Worm (Caenorhabditis elegans) whole organism, L1 larva: ENCODE data around the gene R03H10.11.

Experiments
- C04F5.9 ChIP-seq: sonication (generic microtip); optimal IDR thresholded peaks from 2 replicates; lab custom pipeline; 2016; ENCODE audit warnings: missing genetic modification characterization, missing compliant biosample characterization
- F16B12.6 ChIP-seq: fragments of 150-350 bp; optimal IDR thresholded peaks from 2 replicates; lab custom pipeline; 2014; ENCODE audit warnings: missing biosample characterization, missing genetic modification characterization
- alr-1 ChIP-seq: fragments of 200-800 bp; sonication (Bioruptor generic); optimal IDR thresholded peaks from 2 replicates; lab custom pipeline; 2018; ENCODE audit warnings: borderline replicate concordance, mild to moderate bottlenecking, missing genetic modification characterization, missing compliant biosample characterization
- aly-2 ChIP-seq: fragments of 150-350 bp; optimal IDR thresholded peaks from 2 replicates; lab custom pipeline; 2014; ENCODE audit warnings: missing biosample characterization, missing genetic modification characterization
- ama-1 ChIP-seq: fragments of 150-350 bp; optimal IDR thresholded peaks from 2 replicates; lab custom pipeline; 2014
- ceh-63 ChIP-seq: fragments of 200-800 bp; sonication (Bioruptor generic); optimal IDR thresholded peaks from 2 replicates; lab custom pipeline; 2018; ENCODE audit warnings: mild to moderate bottlenecking, missing genetic modification characterization, missing compliant biosample characterization
- ceh-88 ChIP-seq: fragments of 200-800 bp; sonication (Bioruptor generic); IDR thresholded peaks from 2 replicates; pipeline ENCODE4 v1.3.6; 2022; ENCODE audit warnings: missing genetic modification characterization, missing compliant biosample characterization
- efl-1 ChIP-seq, 4 experiments: fragments of 150-350 bp; optimal IDR thresholded peaks in 3 of 4; peaks in 1 of 4; 1 replicate in 1 of 4; 2 replicates in 3 of 4; lab custom pipeline; 2014; ENCODE audit warnings: missing biosample characterization in 2 of 4, missing genetic modification characterization in 2 of 4, missing genetic modification reagents in 2 of 4
- egl-27 ChIP-seq, 2 experiments: fragments of 150-350 bp in 1 of 2; sonication (generic microtip); optimal IDR thresholded peaks; 3 replicates each; lab custom pipeline; 2017 to 2018; ENCODE audit warnings: missing biosample characterization in 2 of 2, missing genetic modification characterization in 2 of 2, missing genetic modification reagents in 2 of 2
- ets-5 ChIP-seq: fragments of 200-800 bp; sonication (Bioruptor generic); IDR thresholded peaks from 2 replicates; pipeline ENCODE4 v1.3.6; 2022; ENCODE audit warnings: missing genetic modification characterization, missing compliant biosample characterization
- fkh-10 ChIP-seq: sonication (generic microtip); optimal IDR thresholded peaks from 2 replicates; lab custom pipeline; 2017; ENCODE audit warnings: missing biosample characterization, missing genetic modification reagents, missing genetic modification characterization
- fos-1 ChIP-seq: fragments of 150-350 bp; optimal IDR thresholded peaks from 2 replicates; lab custom pipeline; 2014; ENCODE audit warnings: missing biosample characterization, missing genetic modification characterization
- grh-1 ChIP-seq: fragments of 200-800 bp; sonication (Bioruptor generic); IDR thresholded peaks from 2 replicates; pipeline ENCODE4 v1.3.6; 2022; ENCODE audit warnings: missing genetic modification reagents, missing genetic modification characterization, missing compliant biosample characterization
- hlh-4 ChIP-seq: sonication (generic microtip); optimal IDR thresholded peaks from 2 replicates; lab custom pipeline; 2016; ENCODE audit warnings: mild to moderate bottlenecking, missing genetic modification characterization, missing compliant biosample characterization
- irx-1 ChIP-seq: sonication (generic microtip); optimal IDR thresholded peaks from 2 replicates; lab custom pipeline; 2016; ENCODE audit warnings: missing genetic modification characterization, missing compliant biosample characterization
- isw-1 ChIP-seq: fragments of 200-800 bp; sonication (Bioruptor generic); IDR thresholded peaks from 2 replicates; pipeline ENCODE4 v1.3.6; 2022; ENCODE audit warnings: missing genetic modification characterization, missing compliant biosample characterization
- lin-14 ChIP-seq: fragments of 200-800 bp; sonication (Bioruptor generic); optimal IDR thresholded peaks from 2 replicates; lab custom pipeline; 2018; ENCODE audit warnings: mild to moderate bottlenecking, missing genetic modification characterization, moderate library complexity, missing compliant biosample characterization
- lin-39 ChIP-seq: fragments of 150-350 bp; optimal IDR thresholded peaks from 2 replicates; lab custom pipeline; 2014; ENCODE audit warnings: missing biosample characterization, missing genetic modification reagents, missing genetic modification characterization
- lsy-2 ChIP-seq, 2 experiments: fragments of 150-350 bp; optimal IDR thresholded peaks; 2 replicates each; lab custom pipeline; 2014; ENCODE audit warnings: missing biosample characterization in 2 of 2, missing genetic modification characterization in 2 of 2
- mab-9 ChIP-seq: fragments of 200-800 bp; sonication (Bioruptor generic); IDR thresholded peaks from 2 replicates; pipeline ENCODE4 v1.3.6; 2022; ENCODE audit warnings: missing genetic modification reagents, missing genetic modification characterization, missing compliant biosample characterization
- mef-2 ChIP-seq: fragments of 150-350 bp; optimal IDR thresholded peaks from 2 replicates; lab custom pipeline; 2014; ENCODE audit warnings: missing biosample characterization, missing genetic modification characterization
- mep-1 ChIP-seq: fragments of 150-350 bp; optimal IDR thresholded peaks from 2 replicates; lab custom pipeline; 2014; ENCODE audit warnings: missing biosample characterization, missing genetic modification characterization
- nhr-11 ChIP-seq: fragments of 150-350 bp; optimal IDR thresholded peaks from 2 replicates; lab custom pipeline; 2014; ENCODE audit warnings: missing biosample characterization, missing genetic modification characterization
- nhr-12 ChIP-seq: sonication (generic microtip); optimal IDR thresholded peaks from 2 replicates; lab custom pipeline; 2017; ENCODE audit warnings: missing biosample characterization, missing genetic modification characterization
- nhr-71 ChIP-seq: sonication (generic microtip); optimal IDR thresholded peaks from 2 replicates; lab custom pipeline; 2016; ENCODE audit warnings: mild to moderate bottlenecking, missing genetic modification characterization, moderate library complexity, missing compliant biosample characterization
- nhr-77 ChIP-seq: fragments of 150-350 bp; optimal IDR thresholded peaks from 2 replicates; lab custom pipeline; 2014; ENCODE audit warnings: missing biosample characterization, missing genetic modification characterization
- nhr-85 ChIP-seq: sonication (generic microtip); peaks from one replicate; lab custom pipeline; 2016; ENCODE audit warnings: missing genetic modification characterization, inconsistent platforms, missing compliant biosample characterization
- nhr-90 ChIP-seq: sonication (generic microtip); optimal IDR thresholded peaks from 2 replicates; lab custom pipeline; 2016; ENCODE audit warnings: mild to moderate bottlenecking, missing genetic modification characterization, missing compliant biosample characterization; ENCODE audit not compliant: poor library complexity
- pag-3 ChIP-seq: sonication (generic microtip); optimal IDR thresholded peaks from 2 replicates; lab custom pipeline; 2017; ENCODE audit warnings: missing genetic modification characterization, mild to moderate bottlenecking, missing compliant biosample characterization, antibody characterized with exemption, borderline replicate concordance; ENCODE audit not compliant: insufficient read depth
- pax-3 ChIP-seq: fragments of 200-800 bp; sonication (Bioruptor generic); optimal IDR thresholded peaks from 2 replicates; lab custom pipeline; 2018; ENCODE audit warnings: mild to moderate bottlenecking, missing genetic modification characterization, moderate library complexity, missing compliant biosample characterization
- pqm-1 ChIP-seq: sonication (generic microtip); optimal IDR thresholded peaks from 3 replicates; lab custom pipeline; 2017; ENCODE audit warnings: missing biosample characterization, missing genetic modification characterization
- skn-1 ChIP-seq: fragments of 150-350 bp; optimal IDR thresholded peaks from 2 replicates; lab custom pipeline; 2014; ENCODE audit warnings: missing biosample characterization, missing genetic modification characterization
- snpc-4 ChIP-seq: fragments of 150-350 bp; optimal IDR thresholded peaks from 2 replicates; lab custom pipeline; 2014; ENCODE audit warnings: missing biosample characterization, missing genetic modification characterization
- sox-4 ChIP-seq: sonication (generic microtip); optimal IDR thresholded peaks from 2 replicates; lab custom pipeline; 2016; ENCODE audit warnings: missing genetic modification characterization, missing compliant biosample characterization
- tbx-2 ChIP-seq: sonication (generic microtip); optimal IDR thresholded peaks from 2 replicates; lab custom pipeline; 2016; ENCODE audit warnings: missing genetic modification characterization, missing compliant biosample characterization
- unc-30 ChIP-seq: sonication (generic microtip); optimal IDR thresholded peaks from 2 replicates; lab custom pipeline; 2017; ENCODE audit warnings: missing biosample characterization, missing genetic modification characterization
- unc-62 ChIP-seq: fragments of 150-350 bp; optimal IDR thresholded peaks from 2 replicates; lab custom pipeline; 2014; ENCODE audit warnings: missing biosample characterization, missing genetic modification reagents, missing genetic modification characterization
- zip-4 ChIP-seq: fragments of 200-800 bp; sonication (Bioruptor generic); optimal IDR thresholded peaks from 2 replicates; lab custom pipeline; 2018; ENCODE audit warnings: mild to moderate bottlenecking, missing genetic modification characterization, moderate library complexity, missing compliant biosample characterization
- ztf-4 ChIP-seq: fragments of 150-350 bp; optimal IDR thresholded peaks from 2 replicates; lab custom pipeline; 2014; ENCODE audit warnings: missing biosample characterization, missing genetic modification characterization

Gene R03H10.11

ce11 chrII:4222469-4222868 lies 40.0 kb downstream of the R03H10.11 start:
- TF ChIP-seq fos-1: no peak

- TF ChIP-seq ets-5 (GFP tag; lab: Robert Waterston, UW) (no peak), F16B12.6 (tag; lab: Kevin White, UChicago) (no peak), nhr-77 (tag; lab: Kevin White, UChicago) (no peak), lsy-2 (tag; optimal IDR thresholded peaks at IDR 0.05; lab: Kevin White, UChicago) (no peak), snpc-4 (tag; lab: Kevin White, UChicago) (no peak), efl-1 (optimal IDR thresholded peaks at IDR 0.05; lab: Kevin White, UChicago) (no peak), efl-1 (GFP tag; optimal IDR thresholded peaks at IDR 0.05 in 1 of 2; lab: Kevin White, UChicago) (peak in 1 of 2 experiments; percentile 75)
- TF ChIP-seq, all 84 proteins: peak for 1
Measured at ce11 chrII:4222983-4223382, 40.5 kb downstream of the R03H10.11 start, which contains the start of gene C16A11.5. Gene C16A11.5 (plus strand): TSS chrII:4223305.

ce11 chrII:4226598-4227096 lies 44.2 kb downstream of the R03H10.11 start, which contains the start of gene C16A11.4:
Gene C16A11.4 (plus strand): TSS chrII:4227046.
- TF ChIP-seq alr-1: no peak
- TF ChIP-seq hlh-4 (tag; lab: Kevin White, UChicago): no peak
- no peak for TF ChIP-seq lin-14 (GFP tag; lab: Kevin White, UChicago)
- TF ChIP-seq nhr-12: no peak
- no peak for TF ChIP-seq lsy-2 (tag; optimal IDR thresholded peaks at IDR 0.05; lab: Kevin White, UChicago)
- no peak for TF ChIP-seq ama-1 (lab: Kevin White, UChicago)

- TF ChIP-seq mab-9 (GFP tag; lab: Robert Waterston, UW) (no peak), skn-1 (tag; lab: Kevin White, UChicago) (no peak), efl-1 (optimal IDR thresholded peaks at IDR 0.05; lab: Kevin White, UChicago) (no peak), efl-1 (GFP tag; optimal IDR thresholded peaks at IDR 0.05 in 1 of 2; lab: Kevin White, UChicago) (peak in 1 of 2 experiments; percentile 72), grh-1 (GFP tag; lab: Robert Waterston, UW) (no peak), nhr-71 (tag; lab: Kevin White, UChicago) (no peak)
Measured at ce11 chrII:4228112-4228770, 45.8 kb downstream of the R03H10.11 start.

- no peak for TF ChIP-seq lin-14 (GFP tag; lab: Kevin White, UChicago)
- no peak for TF ChIP-seq snpc-4 (tag; lab: Kevin White, UChicago)
- TF ChIP-seq efl-1 (optimal IDR thresholded peaks at IDR 0.05; lab: Kevin White, UChicago): no peak
- TF ChIP-seq efl-1 (GFP tag; optimal IDR thresholded peaks at IDR 0.05 in 1 of 2; lab: Kevin White, UChicago): no peak
- TF ChIP-seq nhr-85: no peak
- TF ChIP-seq zip-4: no peak
- no peak for TF ChIP-seq egl-27 (tag; optimal IDR thresholded peaks at IDR 0.05; lab: Kevin White, UChicago)
- TF ChIP-seq pqm-1 (tag; lab: Kevin White, UChicago): no peak
- TF ChIP-seq lsy-2 (tag; optimal IDR thresholded peaks at IDR 0.05; lab: Kevin White, UChicago): no peak
- no peak for TF ChIP-seq fkh-10 (GFP tag; lab: Kevin White, UChicago)
- no peak for TF ChIP-seq mep-1
- TF ChIP-seq nhr-11 (tag; lab: Kevin White, UChicago): no peak
- TF ChIP-seq ceh-63 (GFP tag; lab: Kevin White, UChicago): no peak
- TF ChIP-seq ztf-4 (tag; lab: Kevin White, UChicago): no peak
- TF ChIP-seq lin-39 (tag; lab: Kevin White, UChicago): no peak
- TF ChIP-seq isw-1 (GFP tag; lab: Robert Waterston, UW): no peak
Measured at ce11 chrII:4229106-4229708, 46.7 kb downstream of the R03H10.11 start, which contains the start of gene C16A11.3. Gene C16A11.3 (plus strand): TSS chrII:4229545.

- TF ChIP-seq irx-1 (tag; lab: Kevin White, UChicago) (no peak), sox-4 (tag; lab: Kevin White, UChicago) (no peak), unc-62 (no peak), aly-2 (tag; lab: Kevin White, UChicago) (no peak), mef-2 (no peak), ama-1 (lab: Kevin White, UChicago) (no peak), C04F5.9 (tag; lab: Kevin White, UChicago) (no peak), tbx-2 (tag; lab: Kevin White, UChicago) (no peak), ceh-88 (GFP tag; lab: Robert Waterston, UW) (no peak), nhr-11 (tag; lab: Kevin White, UChicago) (no peak), pag-3 (no peak), ztf-4 (tag; lab: Kevin White, UChicago) (no peak), unc-30 (tag; lab: Kevin White, UChicago) (no peak), zip-4 (no peak), pax-3 (tag; lab: Kevin White, UChicago) (no peak), nhr-90 (tag; lab: Kevin White, UChicago) (no peak)
Measured at ce11 chrII:4230816-4231435, 48.5 kb downstream of the R03H10.11 start, which contains the start of gene C16A11.10. Gene C16A11.10 (plus strand): TSS chrII:4231385.
